Worm (Caenorhabditis elegans): ENCODE measurements around the gene F22E5.6.

ce11 chrII:2637359-2637758 lies 12.3 kb upstream of the F22E5.6 start, which contains the start of gene F22E5.21:
- TF ChIP-seq hlh-17 (GFP tag; optimal IDR thresholded peaks at IDR 0.05; ENCODE audit: borderline replicate concordance) (no peak), ceh-82 (tag; optimal IDR thresholded peaks at IDR 0.05) (no peak), zag-1 (tag; optimal IDR thresholded peaks at IDR 0.05) (no peak), lir-3 (tag; optimal IDR thresholded peaks at IDR 0.05; ENCODE audit: poor library complexity) (no peak)

Measured in whole organism, L1 larva.